Fruit fly (Drosophila melanogaster): Measurements from ENCODE around the gene CG4259.

Gene CG4259

DNA sequence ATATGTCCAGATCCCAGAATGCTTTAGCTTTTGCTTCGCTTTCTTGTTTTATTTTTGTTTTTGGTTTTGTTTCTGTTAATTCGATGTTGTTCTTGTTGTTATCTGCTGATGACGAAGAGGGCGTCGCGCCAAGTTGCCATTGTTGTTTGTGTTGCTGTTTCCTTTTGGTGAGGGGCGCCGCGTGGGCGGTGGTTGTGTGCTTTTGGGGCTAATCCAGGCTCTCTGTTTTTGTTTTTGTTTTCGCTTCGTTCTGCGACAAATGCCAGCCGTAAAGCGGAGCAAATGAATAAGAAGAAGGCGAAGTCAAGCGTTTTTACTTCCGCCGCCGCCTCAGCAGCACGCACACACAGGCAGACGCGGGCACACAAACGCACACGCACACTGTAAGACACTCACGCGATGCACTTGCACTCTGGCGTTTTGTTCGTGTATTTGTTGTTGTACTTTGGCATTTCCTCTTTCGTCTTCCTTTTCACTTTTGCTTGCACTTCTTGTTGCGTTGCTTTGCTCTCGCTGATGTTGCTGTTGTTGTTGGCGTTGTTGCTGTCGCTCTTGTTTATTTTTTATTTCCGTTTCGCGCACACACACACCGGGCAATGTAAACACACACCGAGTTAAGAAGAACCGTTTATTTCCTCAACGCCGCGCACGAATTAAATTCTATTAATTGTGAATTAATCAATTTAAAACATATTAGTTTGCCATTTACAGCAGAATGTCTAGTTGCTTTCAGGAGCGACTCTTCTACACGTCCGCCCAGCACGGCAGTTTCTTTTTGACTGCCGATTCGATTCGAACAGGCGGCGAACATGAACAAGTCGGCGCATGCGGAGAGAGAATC lies 49.2 kb upstream of the CG4259 start, which contains the start of gene aop (continued):
- TF ChIP-seq CG7786 (GFP tag; optimal IDR thresholded peaks at IDR 0.05) (no peak), fru (optimal IDR thresholded peaks at IDR 0.05) (no peak), H2.0 (GFP tag; IDR thresholded peaks at IDR 0.05) (no peak), CG5180 (GFP tag; optimal IDR thresholded peaks at IDR 0.05) (peak; percentile 95), salm (tag; optimal IDR thresholded peaks at IDR 0.05) (no peak), CG7556 (GFP tag; optimal IDR thresholded peaks at IDR 0.05) (peak; percentile 13), tx (GFP tag; optimal IDR thresholded peaks at IDR 0.05) (no peak), Opbp (GFP tag; IDR thresholded peaks at IDR 0.05; ENCODE audit: partially characterized antibody) (peak; percentile 47; the same call in 1 of the 3 replicates), CG17359 (tag; optimal IDR thresholded peaks at IDR 0.05) (peak; percentile 35), ems (GFP tag; optimal IDR thresholded peaks at IDR 0.05) (peak; percentile 7), Hr51 (GFP tag; optimal IDR thresholded peaks at IDR 0.05) (no peak), CG31365 (tag; optimal IDR thresholded peaks at IDR 0.05) (no peak), CG15011 (GFP tag; optimal IDR thresholded peaks at IDR 0.05) (peak; percentile 7), Hr78 (GFP tag; optimal IDR thresholded peaks at IDR 0.05) (peak in 1 of 2 experiments; percentile 22), CG14667 (GFP tag; IDR thresholded peaks at IDR 0.05) (no peak), CG1647 (GFP tag; optimal IDR thresholded peaks at IDR 0.05) (peak; percentile 50), CG12391 (tag; optimal IDR thresholded peaks at IDR 0.05) (peak; percentile 22), Spps (tag; optimal IDR thresholded peaks at IDR 0.05) (peak; percentile 39), Dfd (GFP tag; optimal IDR thresholded peaks at IDR 0.05) (no peak), CG9727 (GFP tag; optimal IDR thresholded peaks at IDR 0.05) (peak; percentile 27), CG13123 (GFP tag; optimal IDR thresholded peaks at IDR 0.05) (no peak), zfh1 (GFP tag; IDR thresholded peaks at IDR 0.05) (0 out of 3 replicates have a peak, but pooled peaks have one; percentile 48), CG8478 (optimal IDR thresholded peaks at IDR 0.05) (no peak), cwo (GFP tag; optimal IDR thresholded peaks at IDR 0.05) (no peak), CG16813 (GFP tag; IDR thresholded peaks at IDR 0.05; ENCODE audit: partially characterized antibody) (no peak; the same call in 2 of the 3 replicates), Hmr (GFP tag; optimal IDR thresholded peaks at IDR 0.05) (peak; percentile 5), Sry-δ (GFP tag; optimal IDR thresholded peaks at IDR 0.05) (no peak), CG10366 (GFP tag; IDR thresholded peaks at IDR 0.05) (no peak), amos (GFP tag; IDR thresholded peaks at IDR 0.05; ENCODE audit: partially characterized antibody) (peak; percentile 32; the same call in 1 of the 2 replicates), Bteb2 (GFP tag; optimal IDR thresholded peaks at IDR 0.05) (peak; percentile 11), unpg (GFP tag; optimal IDR thresholded peaks at IDR 0.05) (peak; percentile 29), CG8359 (GFP tag; optimal IDR thresholded peaks at IDR 0.05; ENCODE audit: borderline replicate concordance) (no peak), CG10979 (tag; optimal IDR thresholded peaks at IDR 0.05) (peak; percentile 4), Ets97D (GFP tag; optimal IDR thresholded peaks at IDR 0.05) (no peak), gce (GFP tag; IDR thresholded peaks at IDR 0.05) (no peak), CG15269 (tag; optimal IDR thresholded peaks at IDR 0.05) (peak; percentile 23), CG6272 (GFP tag; IDR thresholded peaks at IDR 0.05) (no peak), mirr (GFP tag; optimal IDR thresholded peaks at IDR 0.05) (peak; percentile 59), CG34224 (GFP tag; IDR thresholded peaks at IDR 0.05; ENCODE audit: partially characterized antibody) (0 out of 3 replicates have a peak, but pooled peaks have one; percentile 41), Doc3 (GFP tag; IDR thresholded peaks at IDR 0.05; ENCODE audit: partially characterized antibody) (no peak), CG9817 (tag; optimal IDR thresholded peaks at IDR 0.05) (no peak), unc-4 (GFP tag; IDR thresholded peaks at IDR 0.05; ENCODE audit: partially characterized antibody) (0 out of 2 replicates have a peak, but pooled peaks have one; percentile 27), CG4328 (GFP tag; optimal IDR thresholded peaks at IDR 0.05) (peak; percentile 21), Camta (GFP tag; optimal IDR thresholded peaks at IDR 0.05) (no peak), Kr (GFP tag; optimal IDR thresholded peaks at IDR 0.05) (no peak), prd (optimal IDR thresholded peaks at IDR 0.05) (no peak), prd (GFP tag; IDR thresholded peaks at IDR 0.05) (no peak), CG6254 (GFP tag; optimal IDR thresholded peaks at IDR 0.05) (peak; percentile 34)
